Worm (Caenorhabditis elegans) whole organism, young adult: Measurements from ENCODE around the gene F37C12.14.

Experiments
- B0261.1 ChIP-seq: sonication (generic microtip); optimal IDR thresholded peaks from 2 replicates; lab custom pipeline; 2016; ENCODE audit warnings: mild to moderate bottlenecking, missing genetic modification characterization, moderate library complexity, missing compliant biosample characterization
- C06A6.2 ChIP-seq: fragments of 200-800 bp; sonication (Bioruptor generic); conservative IDR thresholded peaks from 2 replicates; pipeline ENCODE4 v1.3.6; 2022; ENCODE audit warnings: missing genetic modification characterization, missing compliant biosample characterization
- F23B12.7 ChIP-seq: sonication (generic microtip); optimal IDR thresholded peaks from 2 replicates; lab custom pipeline; 2017; ENCODE audit warnings: missing genetic modification characterization, mild to moderate bottlenecking, missing compliant biosample characterization, antibody characterized with exemption, moderate library complexity; ENCODE audit not compliant: insufficient read depth
- F33H1.4 ChIP-seq: fragments of 200-800 bp; sonication (Bioruptor generic); IDR thresholded peaks from 2 replicates; pipeline ENCODE4 v1.3.6; 2022; ENCODE audit warnings: missing genetic modification reagents, missing genetic modification characterization, missing compliant biosample characterization
- F37B4.10 ChIP-seq: fragments of 200-800 bp; sonication (Bioruptor generic); IDR thresholded peaks from 2 replicates; pipeline ENCODE4 v1.3.6; 2022; ENCODE audit warnings: missing genetic modification characterization, missing compliant biosample characterization
- F39B2.1 ChIP-seq: fragments of 200-800 bp; sonication (Bioruptor generic); IDR thresholded peaks from 2 replicates; pipeline ENCODE4 v1.3.6; 2022; ENCODE audit warnings: missing genetic modification reagents, missing genetic modification characterization, missing compliant biosample characterization
- F49E8.2 ChIP-seq: sonication (generic microtip); optimal IDR thresholded peaks from 3 replicates; lab custom pipeline; 2017; ENCODE audit warnings: missing genetic modification characterization, mild to moderate bottlenecking, missing compliant biosample characterization, antibody characterized with exemption, moderate library complexity; ENCODE audit not compliant: insufficient read depth
- F57C9.4 ChIP-seq: sonication (generic microtip); optimal IDR thresholded peaks from 2 replicates; lab custom pipeline; 2017; ENCODE audit warnings: mild to moderate bottlenecking, missing genetic modification characterization, missing compliant biosample characterization
- Y53F4B.3 ChIP-seq: fragments of 200-800 bp; sonication (Bioruptor generic); IDR thresholded peaks from 2 replicates; pipeline ENCODE4 v1.3.6; 2022; ENCODE audit warnings: missing genetic modification reagents, missing genetic modification characterization, missing compliant biosample characterization
- Y95B8A.8 ChIP-seq: fragments of 200-800 bp; sonication (Bioruptor generic); IDR thresholded peaks from 2 replicates; pipeline ENCODE4 v1.3.6; 2022; ENCODE audit warnings: missing genetic modification reagents, missing genetic modification characterization, missing compliant biosample characterization
- akir-1 ChIP-seq: fragments of 200-800 bp; sonication (Bioruptor generic); optimal IDR thresholded peaks from 2 replicates; lab custom pipeline; 2018; ENCODE audit warnings: mild to moderate bottlenecking, missing genetic modification characterization, moderate library complexity, missing compliant biosample characterization
- aptf-3 ChIP-seq: fragments of 200-800 bp; sonication (Bioruptor generic); IDR thresholded peaks from 2 replicates; pipeline ENCODE4 v1.3.6; 2022; ENCODE audit warnings: missing genetic modification characterization, missing compliant biosample characterization
- athp-1 ChIP-seq: sonication (generic microtip); optimal IDR thresholded peaks from 2 replicates; lab custom pipeline; 2017; ENCODE audit warnings: mild to moderate bottlenecking, missing genetic modification characterization, missing compliant biosample characterization
- attf-3 ChIP-seq: fragments of 200-800 bp; sonication (Bioruptor generic); conservative IDR thresholded peaks from 2 replicates; pipeline ENCODE4 v1.3.6; 2022; ENCODE audit warnings: missing genetic modification reagents, missing genetic modification characterization, missing compliant biosample characterization
- attf-6 ChIP-seq: fragments of 200-800 bp; sonication (Bioruptor generic); IDR thresholded peaks from 2 replicates; pipeline ENCODE4 v1.3.6; 2022; ENCODE audit warnings: missing genetic modification reagents, missing genetic modification characterization, missing compliant biosample characterization
- cebp-1 ChIP-seq, 2 experiments: fragments of 200-800 bp in 1 of 2; sonication (Bioruptor generic) in 1 of 2; sonication (generic microtip) in 1 of 2; IDR thresholded peaks in 1 of 2; optimal IDR thresholded peaks in 1 of 2; 2 replicates each; pipeline versions ENCODE4 v1.3.6 to Lab custom; 2017 to 2022; ENCODE audit warnings: missing compliant biosample characterization in 2 of 2, missing genetic modification characterization in 2 of 2, mild to moderate bottlenecking in 1 of 2, missing genetic modification reagents in 1 of 2, moderate library complexity in 1 of 2
- ceh-27 ChIP-seq: fragments of 200-800 bp; sonication (Bioruptor generic); optimal IDR thresholded peaks from 2 replicates; lab custom pipeline; 2018; ENCODE audit warnings: mild to moderate bottlenecking, missing genetic modification characterization, moderate library complexity, missing compliant biosample characterization
- ceh-91 ChIP-seq: fragments of 200-800 bp; sonication (Bioruptor generic); IDR thresholded peaks from 2 replicates; pipeline ENCODE4 v1.3.6; 2022; ENCODE audit warnings: missing genetic modification reagents, missing genetic modification characterization, missing compliant biosample characterization
- die-1 ChIP-seq: sonication (generic microtip); optimal IDR thresholded peaks from 2 replicates; lab custom pipeline; 2016; ENCODE audit warnings: missing genotype, mild to moderate bottlenecking, missing genetic modification characterization, missing compliant biosample characterization
- dpff-1 ChIP-seq: sonication (generic microtip); optimal IDR thresholded peaks from 2 replicates; lab custom pipeline; 2017; ENCODE audit warnings: mild to moderate bottlenecking, missing genetic modification characterization, missing compliant biosample characterization
- ekl-4 ChIP-seq: fragments of 200-800 bp; sonication (Bioruptor generic); IDR thresholded peaks from 2 replicates; pipeline ENCODE4 v1.3.6; 2022; ENCODE audit warnings: missing genetic modification reagents, missing genetic modification characterization, missing compliant biosample characterization
- fkh-3 ChIP-seq: sonication (generic microtip); optimal IDR thresholded peaks from 2 replicates; lab custom pipeline; 2016; ENCODE audit warnings: mild to moderate bottlenecking, missing genetic modification characterization, missing compliant biosample characterization
- gei-17 ChIP-seq: fragments of 200-800 bp; sonication (Bioruptor generic); optimal IDR thresholded peaks from 2 replicates; lab custom pipeline; 2018; ENCODE audit warnings: mild to moderate bottlenecking, missing genetic modification characterization, missing compliant biosample characterization
- hlh-26 ChIP-seq: fragments of 200-800 bp; sonication (Bioruptor generic); conservative IDR thresholded peaks from 2 replicates; pipeline ENCODE4 v1.3.6; 2022; ENCODE audit warnings: missing genetic modification reagents, missing genetic modification characterization, missing compliant biosample characterization
- hsf-1 ChIP-seq: fragments of 200-800 bp; sonication (Bioruptor generic); IDR thresholded peaks from 2 replicates; pipeline ENCODE4 v1.3.6; 2022; ENCODE audit warnings: missing genetic modification reagents, missing genetic modification characterization, missing compliant biosample characterization
- lin-40 ChIP-seq: sonication (generic microtip); optimal IDR thresholded peaks from 2 replicates; lab custom pipeline; 2016; ENCODE audit warnings: missing genetic modification characterization, mild to moderate bottlenecking, missing compliant biosample characterization, missing genotype, missing genetic modification reagents
- lin-54 ChIP-seq: fragments of 200-800 bp; sonication (Bioruptor generic); optimal IDR thresholded peaks from 2 replicates; lab custom pipeline; 2018; ENCODE audit warnings: mild to moderate bottlenecking, missing genetic modification characterization, missing compliant biosample characterization
- lir-1 ChIP-seq: fragments of 200-800 bp; sonication (Bioruptor generic); conservative IDR thresholded peaks from 2 replicates; pipeline ENCODE4 v1.3.6; 2022; ENCODE audit warnings: missing genetic modification reagents, missing genetic modification characterization, missing compliant biosample characterization
- lsl-1 ChIP-seq: fragments of 200-800 bp; sonication (Bioruptor generic); optimal IDR thresholded peaks from 2 replicates; lab custom pipeline; 2018; ENCODE audit warnings: mild to moderate bottlenecking, missing genetic modification characterization, moderate library complexity, missing compliant biosample characterization
- madf-10 ChIP-seq: sonication (generic microtip); optimal IDR thresholded peaks from 2 replicates; lab custom pipeline; 2016; ENCODE audit warnings: mild to moderate bottlenecking, missing genetic modification characterization, missing compliant biosample characterization
- madf-3 ChIP-seq: fragments of 200-800 bp; sonication (Bioruptor generic); IDR thresholded peaks from 2 replicates; pipeline ENCODE4 v1.3.6; 2022; ENCODE audit warnings: missing genetic modification reagents, missing genetic modification characterization, missing compliant biosample characterization
- mcd-1 ChIP-seq: fragments of 200-800 bp; sonication (Bioruptor generic); IDR thresholded peaks from 2 replicates; pipeline ENCODE4 v1.3.6; 2022; ENCODE audit warnings: missing genetic modification reagents, missing genetic modification characterization, missing compliant biosample characterization
- mxl-1 ChIP-seq: sonication (generic microtip); optimal IDR thresholded peaks from 2 replicates; lab custom pipeline; 2016; ENCODE audit warnings: missing genetic modification characterization, missing compliant biosample characterization
- nhr-120 ChIP-seq: fragments of 200-800 bp; sonication (Bioruptor generic); IDR thresholded peaks from 2 replicates; pipeline ENCODE4 v1.3.6; 2022; ENCODE audit warnings: missing genetic modification characterization, missing compliant biosample characterization
- nhr-27 ChIP-seq: fragments of 200-800 bp; sonication (Bioruptor generic); optimal IDR thresholded peaks from 2 replicates; lab custom pipeline; 2018; ENCODE audit warnings: mild to moderate bottlenecking, missing genetic modification characterization, moderate library complexity, missing compliant biosample characterization
- nhr-80 ChIP-seq: sonication (generic microtip); optimal IDR thresholded peaks from 2 replicates; lab custom pipeline; 2016; ENCODE audit warnings: missing genetic modification characterization, missing compliant biosample characterization
- pbrm-1 ChIP-seq: fragments of 200-800 bp; sonication (Bioruptor generic); IDR thresholded peaks from 2 replicates; pipeline ENCODE4 v1.3.6; 2022; ENCODE audit warnings: missing genetic modification reagents, missing genetic modification characterization, missing compliant biosample characterization
- repo-1 ChIP-seq: sonication (generic microtip); optimal IDR thresholded peaks from 2 replicates; lab custom pipeline; 2017; ENCODE audit warnings: mild to moderate bottlenecking, missing genetic modification characterization, missing compliant biosample characterization
- rpc-1 ChIP-seq, 2 experiments: fragments of 150-350 bp in 1 of 2; sonication (generic microtip) in 1 of 2; optimal IDR thresholded peaks; 2 replicates each; lab custom pipeline; 2014 to 2018; ENCODE audit warnings: missing biosample characterization in 1 of 2, missing genetic modification characterization in 1 of 2, missing genetic modification reagents in 1 of 2, missing genotype in 1 of 2
- sea-2 ChIP-seq: fragments of 200-800 bp; sonication (Bioruptor generic); IDR thresholded peaks from 2 replicates; pipeline ENCODE4 v1.3.6; 2022; ENCODE audit warnings: missing genetic modification characterization, missing compliant biosample characterization
- snpc-4 ChIP-seq, 5 experiments: fragments of 150-350 bp in 1 of 5; sonication (generic microtip) in 4 of 5; optimal IDR thresholded peaks; 2 replicates each; lab custom pipeline; 2014 to 2018; ENCODE audit warnings: missing genetic modification characterization in 5 of 5, missing biosample characterization in 3 of 5, antibody characterized with exemption in 2 of 5, mild to moderate bottlenecking in 2 of 5, missing compliant biosample characterization in 2 of 5, missing genotype in 2 of 5, moderate library complexity in 2 of 5, missing genetic modification reagents in 1 of 5
- tbp1 ChIP-seq: fragments of 200-800 bp; sonication (Bioruptor generic); optimal IDR thresholded peaks from 2 replicates; lab custom pipeline; 2018; ENCODE audit warnings: mild to moderate bottlenecking, missing genetic modification characterization, missing compliant biosample characterization
- unc-130 ChIP-seq: sonication (generic microtip); optimal IDR thresholded peaks from 2 replicates; lab custom pipeline; 2016; ENCODE audit warnings: missing genetic modification reagents, missing genetic modification characterization, missing compliant biosample characterization
- unc-62 ChIP-seq: fragments of 150-350 bp; optimal IDR thresholded peaks from 2 replicates; lab custom pipeline; 2014; ENCODE audit warnings: missing biosample characterization, missing genetic modification reagents, missing genetic modification characterization
- zim-3 ChIP-seq: sonication (generic microtip); optimal IDR thresholded peaks from 2 replicates; lab custom pipeline; 2017; ENCODE audit warnings: mild to moderate bottlenecking, missing genetic modification characterization, moderate library complexity, missing compliant biosample characterization
- ztf-3 ChIP-seq: fragments of 200-800 bp; sonication (Bioruptor generic); optimal IDR thresholded peaks from 2 replicates; lab custom pipeline; 2018; ENCODE audit warnings: mild to moderate bottlenecking, missing genetic modification characterization, missing compliant biosample characterization
- ztf-6 ChIP-seq: fragments of 200-800 bp; sonication (Bioruptor generic); IDR thresholded peaks from 2 replicates; pipeline ENCODE4 v1.3.6; 2022; ENCODE audit warnings: missing genetic modification reagents, missing genetic modification characterization, missing compliant biosample characterization

The F37C12.14 gene

DNA sequence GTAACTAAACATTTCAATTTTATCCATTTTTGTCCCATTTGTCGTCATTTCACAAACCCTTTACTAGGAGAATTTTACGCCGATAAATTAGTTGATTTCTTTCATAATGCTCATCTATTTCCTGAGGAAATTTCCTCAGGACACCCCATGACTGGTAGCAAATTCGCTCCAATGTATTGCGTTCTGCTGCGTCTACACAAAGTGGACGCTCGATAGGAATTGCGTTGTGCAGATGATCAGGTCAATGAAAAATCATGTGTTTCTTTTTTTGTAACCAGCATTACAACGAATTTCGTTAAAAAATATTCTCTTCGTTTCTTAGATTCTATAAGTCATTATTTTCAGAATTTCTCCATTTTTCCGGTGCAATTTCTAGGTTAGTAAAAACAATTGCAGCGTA lies 3.6 kb downstream of the F37C12.14 start, which contains the start of gene epg-4 (continued):
- TF ChIP-seq dpff-1 (tag; lab: Kevin White, UChicago) (no peak), attf-3 (GFP tag; lab: Robert Waterston, UW) (no peak), B0261.1 (tag; lab: Kevin White, UChicago) (no peak), lir-1 (GFP tag; lab: Robert Waterston, UW) (no peak), zim-3 (tag; lab: Kevin White, UChicago) (peak; percentile 30), nhr-120 (GFP tag; lab: Robert Waterston, UW) (no peak), mxl-1 (tag; lab: Kevin White, UChicago) (no peak), F23B12.7 (peak; percentile 13), gei-17 (GFP tag; lab: Kevin White, UChicago) (no peak), repo-1 (tag; lab: Kevin White, UChicago) (no peak), unc-130 (GFP tag; lab: Kevin White, UChicago) (peak; percentile 29), Y95B8A.8 (GFP tag; lab: Robert Waterston, UW) (no peak; the same call in 1 of the 2 replicates), unc-62 (no peak), Y53F4B.3 (GFP tag; lab: Robert Waterston, UW) (no peak), ztf-6 (GFP tag; lab: Robert Waterston, UW) (no peak), F49E8.2 (tag; lab: Kevin White, UChicago) (peak; percentile 71), cebp-1 (GFP tag; IDR thresholded peaks at IDR 0.05; lab: Robert Waterston, UW) (peak; percentile 81), cebp-1 (tag; optimal IDR thresholded peaks at IDR 0.05; lab: Kevin White, UChicago) (peak; percentile 86), akir-1 (GFP tag; lab: Kevin White, UChicago) (no peak), F33H1.4 (GFP tag; lab: Robert Waterston, UW) (peak; percentile 54; the same call in 1 of the 2 replicates), ekl-4 (0 out of 2 replicates have a peak, but pooled peaks have one; percentile 33), hlh-26 (GFP tag; lab: Robert Waterston, UW) (no peak), mcd-1 (peak; percentile 64), madf-10 (tag; lab: Kevin White, UChicago) (no peak), lsl-1 (GFP tag; lab: Kevin White, UChicago) (no peak), die-1 (tag; lab: Kevin White, UChicago) (peak; percentile 49), lin-54 (GFP tag; lab: Kevin White, UChicago) (peak; percentile 42), snpc-4 (GFP tag; optimal IDR thresholded peaks at IDR 0.05; lab: Kevin White, UChicago) (no peak), snpc-4 (tag; optimal IDR thresholded peaks at IDR 0.05; lab: Kevin White, UChicago) (peak in 3 of 4 experiments; percentile 3 to 25 (median 9)), C06A6.2 (GFP tag; lab: Robert Waterston, UW) (no peak), fkh-3 (tag; lab: Kevin White, UChicago) (no peak), nhr-27 (tag; lab: Kevin White, UChicago) (no peak), F57C9.4 (tag; lab: Kevin White, UChicago) (no peak), ceh-27 (peak; percentile 23), pbrm-1 (GFP tag; lab: Robert Waterston, UW) (peak; percentile 43; the same call in 1 of the 2 replicates), madf-3 (peak; percentile 81), ceh-91 (no peak), lin-40 (tag; lab: Kevin White, UChicago) (no peak), ztf-3 (GFP tag; lab: Kevin White, UChicago) (no peak), tbp1 (GFP tag; lab: Kevin White, UChicago) (peak; percentile 53), athp-1 (peak; percentile 34), attf-6 (GFP tag; lab: Robert Waterston, UW) (0 out of 2 replicates have a peak, but pooled peaks have one; percentile 31), rpc-1 (optimal IDR thresholded peaks at IDR 0.05; lab: Kevin White, UChicago) (no peak), rpc-1 (tag; optimal IDR thresholded peaks at IDR 0.05; lab: Kevin White, UChicago) (no peak), F39B2.1 (GFP tag; lab: Robert Waterston, UW) (no peak), nhr-80 (tag; lab: Kevin White, UChicago) (peak; percentile 53), aptf-3 (GFP tag; lab: Robert Waterston, UW) (0 out of 2 replicates have a peak, but pooled peaks have one; percentile 76), hsf-1 (peak; percentile 54; the same call in 1 of the 2 replicates), sea-2 (GFP tag; lab: Robert Waterston, UW) (no peak), F37B4.10 (GFP tag; lab: Robert Waterston, UW) (no peak)
